Worm (Caenorhabditis elegans) whole organism, midembryonic: ENCODE measurements around the gene smr-1.

ENCODE experiments used
- T22C8.4 ChIP-seq: fragments of 200-800 bp; sonication (Bioruptor generic); IDR thresholded peaks from 2 replicates; pipeline ENCODE4 v1.3.6; 2022; ENCODE audit warnings: missing genetic modification characterization, missing compliant biosample characterization
- flt-1 ChIP-seq: fragments of 200-800 bp; sonication (Bioruptor generic); IDR thresholded peaks from 2 replicates; pipeline ENCODE4 v1.3.6; 2022; ENCODE audit warnings: missing genetic modification characterization, missing compliant biosample characterization
- klf-2 ChIP-seq: fragments of 200-800 bp; sonication (Bioruptor generic); conservative IDR thresholded peaks from 2 replicates; pipeline ENCODE4 v1.3.6; 2022; ENCODE audit warnings: missing genetic modification reagents, missing genetic modification characterization, missing compliant biosample characterization
- med-1 ChIP-seq: sonication (generic microtip); optimal IDR thresholded peaks from 2 replicates; lab custom pipeline; 2017; ENCODE audit warnings: missing genetic modification characterization, mild to moderate bottlenecking, missing compliant biosample characterization, antibody characterized with exemption, missing genetic modification reagents; ENCODE audit not compliant: insufficient read depth
- ztf-23 ChIP-seq: fragments of 200-800 bp; sonication (Bioruptor generic); IDR thresholded peaks from 2 replicates; pipeline ENCODE4 v1.3.6; 2022; ENCODE audit warnings: missing genetic modification reagents, missing genetic modification characterization, missing compliant biosample characterization
- ztf-29 ChIP-seq: fragments of 200-800 bp; sonication (Bioruptor generic); IDR thresholded peaks from 2 replicates; pipeline ENCODE4 v1.3.6; 2022; ENCODE audit warnings: missing genetic modification reagents, missing genetic modification characterization, missing compliant biosample characterization

DNA sequence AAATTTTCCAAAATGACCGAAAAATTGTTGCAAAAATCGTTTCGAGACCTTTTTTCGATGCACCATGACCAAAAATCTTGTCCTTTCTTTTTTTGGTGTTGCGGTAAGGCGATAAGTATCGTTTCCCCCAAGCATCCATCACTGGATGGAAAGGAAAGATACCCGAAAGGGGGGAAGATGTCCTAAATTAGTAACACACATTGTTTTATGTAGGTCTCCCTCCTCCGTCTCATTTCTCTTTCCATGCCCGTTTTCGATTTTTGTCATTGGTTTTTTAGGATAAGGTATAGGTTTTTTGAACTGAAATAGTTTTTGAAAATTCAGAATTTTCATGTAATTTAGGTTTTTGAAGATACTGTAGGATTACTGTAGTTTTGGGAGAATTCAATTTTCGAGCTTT, 6.5 kb downstream of the smr-1 start:
- TF ChIP-seq med-1 (GFP tag; lab: Kevin White, UChicago) (no peak), T22C8.4 (GFP tag; lab: Robert Waterston, UW) (no peak), flt-1 (GFP tag; lab: Robert Waterston, UW) (no peak), klf-2 (no peak), ztf-29 (no peak), ztf-23 (GFP tag; lab: Robert Waterston, UW) (no peak)
